Fruit fly (Drosophila melanogaster) whole organism, adult: Measurements from ENCODE around the gene Nrx-IV.

Source experiments
- Hr96 ChIP-seq: fragments of 200-800 bp; sonication (Bioruptor generic); optimal IDR thresholded peaks from 2 replicates; lab custom pipeline; 2016; ENCODE audit warnings: missing biosample characterization, missing genetic modification characterization
- pad ChIP-seq: fragments of 200-800 bp; sonication (Bioruptor generic); optimal IDR thresholded peaks from 3 replicates; lab custom pipeline; 2017; ENCODE audit warnings: missing biosample characterization, missing genetic modification characterization, mild to moderate bottlenecking, moderate library complexity, missing genetic modification reagents

- no peak for TF ChIP-seq Hr96 (GFP tag; lab: Kevin White, UChicago)
- no peak for TF ChIP-seq pad
Observed at dm6 chr3L:12163082-12163481, 16.8 kb downstream of the Nrx-IV start.
